Fruit fly (Drosophila melanogaster) whole organism, embryonic: Measurements from ENCODE around the gene CG1532.

Source experiments
- Antp ChIP-seq: fragments of 200-800 bp; sonication (Bioruptor generic); optimal IDR thresholded peaks from 3 replicates; lab custom pipeline; 2016; ENCODE audit warnings: missing biosample characterization, missing genetic modification characterization
- Atf-2 ChIP-seq: fragments of 200-800 bp; sonication (Bioruptor generic); optimal IDR thresholded peaks from 2 replicates; lab custom pipeline; 2016; ENCODE audit warnings: missing biosample characterization, missing genetic modification characterization
- CG11696 ChIP-seq: fragments of 200-800 bp; sonication (Bioruptor generic); IDR thresholded peaks from 2 replicates; pipeline ENCODE4 v1.3.6; 2022; ENCODE audit warnings: missing biosample characterization, missing genetic modification characterization
- CG12659 ChIP-seq: fragments of 200-800 bp; sonication (Bioruptor generic); optimal IDR thresholded peaks from 3 replicates; lab custom pipeline; 2017; ENCODE audit warnings: mild to moderate bottlenecking, missing biosample characterization, missing genetic modification reagents, missing genetic modification characterization
- CG12769 ChIP-seq: fragments of 200-800 bp; sonication (Bioruptor generic); optimal IDR thresholded peaks from 2 replicates; lab custom pipeline; 2019; ENCODE audit warnings: missing biosample characterization, mild to moderate bottlenecking, missing genetic modification characterization, moderate library complexity
- CG14860 ChIP-seq: fragments of 200-800 bp; sonication (Bioruptor generic); IDR thresholded peaks from 3 replicates; pipeline ENCODE4 v1.3.6; 2022; ENCODE audit warnings: missing biosample characterization, missing genetic modification characterization; ENCODE audit not compliant: partially characterized antibody
- CG1529 ChIP-seq: fragments of 200-800 bp; sonication (Bioruptor generic); optimal IDR thresholded peaks from 3 replicates; lab custom pipeline; 2018; ENCODE audit warnings: missing biosample characterization, missing genetic modification characterization
- CG15601 ChIP-seq: fragments of 200-800 bp; sonication (Bioruptor generic); optimal IDR thresholded peaks from 3 replicates; lab custom pipeline; 2019; ENCODE audit warnings: missing biosample characterization, mild to moderate bottlenecking, missing genetic modification characterization, moderate library complexity
- CG17385 ChIP-seq: fragments of 200-800 bp; sonication (Bioruptor generic); optimal IDR thresholded peaks from 3 replicates; lab custom pipeline; 2018; ENCODE audit warnings: missing biosample characterization, mild to moderate bottlenecking, missing genetic modification characterization
- CG18599 ChIP-seq: fragments of 200-800 bp; sonication (Bioruptor generic); optimal IDR thresholded peaks from 3 replicates; lab custom pipeline; 2017; ENCODE audit warnings: missing biosample characterization, missing genetic modification characterization, mild to moderate bottlenecking, moderate library complexity, missing genetic modification reagents
- CG18619 ChIP-seq: fragments of 200-800 bp; sonication (Bioruptor generic); optimal IDR thresholded peaks from 3 replicates; lab custom pipeline; 2017; ENCODE audit warnings: missing biosample characterization, mild to moderate bottlenecking, missing genetic modification characterization
- CG2116 ChIP-seq: fragments of 200-800 bp; sonication (Bioruptor generic); optimal IDR thresholded peaks from 3 replicates; lab custom pipeline; 2018; ENCODE audit warnings: missing biosample characterization, mild to moderate bottlenecking, missing genetic modification characterization
- CG2889 ChIP-seq: fragments of 200-800 bp; sonication (Bioruptor generic); IDR thresholded peaks from 3 replicates; pipeline ENCODE4 v1.3.6; 2022; ENCODE audit warnings: missing biosample characterization, missing genetic modification characterization
- CG3995 ChIP-seq: fragments of 200-800 bp; sonication (Bioruptor generic); optimal IDR thresholded peaks from 3 replicates; lab custom pipeline; 2016; ENCODE audit warnings: missing biosample characterization, missing genetic modification characterization
- CG43689 ChIP-seq: fragments of 200-800 bp; sonication (Bioruptor generic); IDR thresholded peaks from 2 replicates; pipeline ENCODE4 v1.3.6; 2022; ENCODE audit warnings: missing biosample characterization, missing genetic modification characterization
- CG5180 ChIP-seq: fragments of 200-800 bp; sonication (Bioruptor generic); optimal IDR thresholded peaks from 3 replicates; lab custom pipeline; 2017; ENCODE audit warnings: missing biosample characterization, missing genetic modification characterization, mild to moderate bottlenecking, moderate library complexity, missing genetic modification reagents
- CG5245 ChIP-seq: fragments of 200-800 bp; sonication (Bioruptor generic); optimal IDR thresholded peaks from 3 replicates; lab custom pipeline; 2016; ENCODE audit warnings: missing biosample characterization, missing genetic modification characterization
- CG8281 ChIP-seq: fragments of 200-800 bp; sonication (Bioruptor generic); optimal IDR thresholded peaks from 2 replicates; lab custom pipeline; 2018; ENCODE audit warnings: missing biosample characterization, mild to moderate bottlenecking, missing genetic modification characterization, moderate library complexity
- CG9727 ChIP-seq: fragments of 200-800 bp; sonication (Bioruptor generic); optimal IDR thresholded peaks from 3 replicates; lab custom pipeline; 2017; ENCODE audit warnings: missing biosample characterization, mild to moderate bottlenecking, missing genetic modification characterization
- CG9932 ChIP-seq: fragments of 200-800 bp; sonication (Bioruptor generic); IDR thresholded peaks from 2 replicates; pipeline ENCODE4 v1.3.6; 2022; ENCODE audit warnings: missing biosample characterization, missing genetic modification characterization
- CkIIα-i1 ChIP-seq: fragments of 200-800 bp; sonication (Bioruptor generic); IDR thresholded peaks from 2 replicates; pipeline ENCODE4 v1.3.6; 2022; ENCODE audit warnings: missing biosample characterization, missing genetic modification characterization
- CoRest ChIP-seq: fragments of 200-800 bp; sonication (Bioruptor generic); optimal IDR thresholded peaks from 3 replicates; lab custom pipeline; 2018; ENCODE audit warnings: missing biosample characterization, mild to moderate bottlenecking, missing genetic modification characterization, moderate library complexity
- D ChIP-seq, 2 experiments: fragments of 200-800 bp in 1 of 2; fragments of >200 bp in 1 of 2; sonication (Bioruptor generic) in 1 of 2; optimal IDR thresholded peaks; 2 replicates in 1 of 2; 3 replicates in 1 of 2; lab custom pipeline; 2017; ENCODE audit warnings: mild to moderate bottlenecking in 1 of 2, missing biosample characterization in 1 of 2, missing genetic modification characterization in 1 of 2, missing genetic modification reagents in 1 of 2
- Dad ChIP-seq: fragments of 200-800 bp; sonication (Bioruptor generic); optimal IDR thresholded peaks from 3 replicates; lab custom pipeline; 2016; ENCODE audit warnings: missing biosample characterization, missing genetic modification characterization
- Dfd ChIP-seq, 2 experiments: fragments of >200 bp; optimal IDR thresholded peaks; 2 replicates each; lab custom pipeline; 2017; ENCODE audit warnings: missing biosample characterization in 2 of 2, missing genetic modification characterization in 2 of 2
- Dip2 ChIP-seq: fragments of 200-800 bp; sonication (Bioruptor generic); IDR thresholded peaks from 2 replicates; pipeline ENCODE4 v1.3.6; 2022; ENCODE audit warnings: missing biosample characterization, missing genetic modification characterization
- Dref ChIP-seq: fragments of 200-800 bp; sonication (Bioruptor generic); IDR thresholded peaks from 2 replicates; pipeline ENCODE4 v1.3.6; 2022; ENCODE audit warnings: missing biosample characterization, missing genetic modification characterization
- Fer2 ChIP-seq: fragments of 200-800 bp; sonication (Bioruptor generic); optimal IDR thresholded peaks from 2 replicates; lab custom pipeline; 2018; ENCODE audit warnings: missing biosample characterization, mild to moderate bottlenecking, missing genetic modification characterization, moderate library complexity
- Lpt ChIP-seq: fragments of >200 bp; optimal IDR thresholded peaks from 2 replicates; lab custom pipeline; 2018; ENCODE audit warnings: missing biosample characterization, missing genetic modification characterization
- Mrtf ChIP-seq: fragments of 200-800 bp; sonication (Bioruptor generic); IDR thresholded peaks from 3 replicates; pipeline ENCODE4 v1.3.6; 2022; ENCODE audit warnings: missing biosample characterization, missing genetic modification characterization
- Stat92E ChIP-seq, 3 experiments: fragments of >200 bp in 2 of 3; fragments of 200-800 bp in 1 of 3; sonication (Bioruptor generic) in 1 of 3; optimal IDR thresholded peaks; 2 replicates each; lab custom pipeline; 2017 to 2019; ENCODE audit warnings: missing biosample characterization in 3 of 3, missing genetic modification characterization in 3 of 3, mild to moderate bottlenecking in 1 of 3, moderate library complexity in 1 of 3
- Usf ChIP-seq: fragments of 200-800 bp; sonication (Bioruptor generic); optimal IDR thresholded peaks from 2 replicates; lab custom pipeline; 2017; ENCODE audit warnings: missing genotype, missing biosample characterization, missing genetic modification characterization
- Xrp1 ChIP-seq: fragments of 200-800 bp; sonication (Bioruptor generic); IDR thresholded peaks from 2 replicates; pipeline ENCODE4 v1.3.6; 2022; ENCODE audit warnings: missing biosample characterization, missing genetic modification characterization
- YL-1 ChIP-seq: fragments of 200-800 bp; sonication (Bioruptor generic); optimal IDR thresholded peaks from 3 replicates; lab custom pipeline; 2017; ENCODE audit warnings: missing biosample characterization, mild to moderate bottlenecking, missing genetic modification characterization
- ci ChIP-seq: fragments of 200-800 bp; sonication (Bioruptor generic); IDR thresholded peaks from 3 replicates; pipeline ENCODE4 v1.3.6; 2022; ENCODE audit warnings: missing biosample characterization, missing genetic modification characterization
- corto ChIP-seq: fragments of 200-800 bp; sonication (Bioruptor generic); optimal IDR thresholded peaks from 2 replicates; lab custom pipeline; 2016; ENCODE audit warnings: missing biosample characterization, mild to moderate bottlenecking, missing genetic modification characterization, moderate library complexity
- crc ChIP-seq: fragments of 200-800 bp; sonication (Bioruptor generic); optimal IDR thresholded peaks from 2 replicates; lab custom pipeline; 2016; ENCODE audit warnings: missing biosample characterization, missing genetic modification characterization
- dati ChIP-seq: fragments of 200-800 bp; sonication (Bioruptor generic); IDR thresholded peaks from 2 replicates; pipeline ENCODE4 v1.3.6; 2022; ENCODE audit warnings: missing biosample characterization, missing genetic modification characterization
- dimm ChIP-seq: fragments of 200-800 bp; sonication (Bioruptor generic); IDR thresholded peaks from 2 replicates; pipeline ENCODE4 v1.3.6; 2022; ENCODE audit warnings: missing biosample characterization, missing genetic modification characterization
- her ChIP-seq: fragments of 200-800 bp; sonication (Bioruptor generic); optimal IDR thresholded peaks from 2 replicates; lab custom pipeline; 2016; ENCODE audit warnings: missing biosample characterization, missing genetic modification characterization
- hth ChIP-seq: fragments of >200 bp; optimal IDR thresholded peaks from 2 replicates; lab custom pipeline; 2017; ENCODE audit warnings: inconsistent platforms
- jumu ChIP-seq: fragments of 200-800 bp; sonication (Bioruptor generic); optimal IDR thresholded peaks from 3 replicates; lab custom pipeline; 2016; ENCODE audit warnings: missing biosample characterization, missing genetic modification characterization
- maf-S ChIP-seq: fragments of 200-800 bp; sonication (Bioruptor generic); optimal IDR thresholded peaks from 2 replicates; lab custom pipeline; 2016; ENCODE audit warnings: missing biosample characterization, missing genetic modification characterization
- mirr ChIP-seq: fragments of 200-800 bp; sonication (Bioruptor generic); optimal IDR thresholded peaks from 3 replicates; lab custom pipeline; 2018; ENCODE audit warnings: missing biosample characterization, mild to moderate bottlenecking, missing genetic modification characterization
- nerfin-1 ChIP-seq: fragments of 200-800 bp; sonication (Bioruptor generic); optimal IDR thresholded peaks from 3 replicates; lab custom pipeline; 2019; ENCODE audit warnings: missing biosample characterization, mild to moderate bottlenecking, missing genetic modification characterization, moderate library complexity
- nmo ChIP-seq: fragments of 200-800 bp; sonication (Bioruptor generic); optimal IDR thresholded peaks from 2 replicates; lab custom pipeline; 2018; ENCODE audit warnings: missing biosample characterization, mild to moderate bottlenecking, missing genetic modification characterization, moderate library complexity
- seq ChIP-seq: fragments of 200-800 bp; sonication (Bioruptor generic); IDR thresholded peaks from 2 replicates; pipeline ENCODE4 v1.3.6; 2022; ENCODE audit warnings: missing biosample characterization, missing genetic modification characterization
- shn ChIP-seq: fragments of 200-800 bp; sonication (Bioruptor generic); optimal IDR thresholded peaks from 3 replicates; lab custom pipeline; 2016; ENCODE audit warnings: missing biosample characterization, missing genetic modification characterization
- sima ChIP-seq: fragments of 200-800 bp; sonication (Bioruptor generic); optimal IDR thresholded peaks from 2 replicates; lab custom pipeline; 2016; ENCODE audit warnings: missing biosample characterization, missing genetic modification characterization
- stwl ChIP-seq: fragments of 200-800 bp; sonication (Bioruptor generic); optimal IDR thresholded peaks from 3 replicates; lab custom pipeline; 2018; ENCODE audit warnings: missing biosample characterization, mild to moderate bottlenecking, missing genetic modification characterization, moderate library complexity
- sug ChIP-seq: fragments of 200-800 bp; optimal IDR thresholded peaks from 2 replicates; lab custom pipeline; 2019; ENCODE audit warnings: missing biosample characterization, mild to moderate bottlenecking, missing genetic modification characterization, moderate library complexity

Gene CG1532

dm6 chrX:21058991-21059390 is 30.8 kb upstream of the CG1532 start (continued):
- peak; percentile 93 for TF ChIP-seq Dad (GFP tag; lab: Kevin White, UChicago)
- peak; percentile 89 for TF ChIP-seq crc (GFP tag; lab: Kevin White, UChicago)
- peak; percentile 87 for TF ChIP-seq CG18599
- TF ChIP-seq hth (lab: Kevin White, UChicago): no peak
- TF ChIP-seq sima (GFP tag; lab: Kevin White, UChicago): peak; percentile 78
- TF ChIP-seq CG8281: peak; percentile 83
- peak; percentile 91 for TF ChIP-seq Antp (GFP tag; lab: Kevin White, UChicago)
- peak; percentile 94 for TF ChIP-seq nmo (GFP tag; lab: Kevin White, UChicago)
- peak; percentile 91 for TF ChIP-seq Atf-2 (GFP tag; lab: Kevin White, UChicago)
- no peak for TF ChIP-seq Dref
- TF ChIP-seq Xrp1 (GFP tag; lab: Robert Waterston, UW): peak; percentile 88
- peak; percentile 66 for TF ChIP-seq dimm (GFP tag; lab: Robert Waterston, UW)
- TF ChIP-seq CG15601 (tag; lab: Kevin White, UChicago): peak; percentile 91
- peak; percentile 62 for TF ChIP-seq YL-1
- peak; percentile 51 for TF ChIP-seq dati (GFP tag; lab: Robert Waterston, UW)
- peak; percentile 82 for TF ChIP-seq maf-S (GFP tag; lab: Kevin White, UChicago)
- TF ChIP-seq Lpt (GFP tag; lab: Kevin White, UChicago): no peak
- peak; percentile 91 for TF ChIP-seq her (GFP tag; lab: Kevin White, UChicago)
- TF ChIP-seq stwl (tag; lab: Kevin White, UChicago): no peak
- TF ChIP-seq corto: no peak
- peak; percentile 91 for TF ChIP-seq CG17385 (GFP tag; lab: Kevin White, UChicago)
- TF ChIP-seq CG2116 (GFP tag; lab: Kevin White, UChicago): peak; percentile 53
- peak; percentile 80 for TF ChIP-seq CG43689 (GFP tag; lab: Robert Waterston, UW)
- no peak for TF ChIP-seq Dip2 (GFP tag; lab: Robert Waterston, UW)
- peak; percentile 84 for TF ChIP-seq CG5245 (GFP tag; lab: Kevin White, UChicago)
- peak; percentile 96 for TF ChIP-seq ci (GFP tag; lab: Robert Waterston, UW)
- peak; percentile 81 for TF ChIP-seq CG9727
- no peak for TF ChIP-seq Dfd (GFP tag; optimal IDR thresholded peaks at IDR 0.05; lab: Kevin White, UChicago)
- peak; percentile 85 for TF ChIP-seq shn (GFP tag; lab: Kevin White, UChicago)
- TF ChIP-seq CoRest: peak; percentile 93
- peak; percentile 91 for TF ChIP-seq jumu (GFP tag; lab: Kevin White, UChicago)
- TF ChIP-seq CG3995 (GFP tag; lab: Kevin White, UChicago): peak; percentile 39
- peak; percentile 86 for TF ChIP-seq CG18619 (GFP tag; lab: Kevin White, UChicago)
- peak; percentile 72 for TF ChIP-seq CG5180
- TF ChIP-seq CG9932 (GFP tag; lab: Robert Waterston, UW): peak; percentile 56; the same call in 1 of the 2 replicates
- peak; percentile 89 for TF ChIP-seq CG12659
- TF ChIP-seq CG11696 (GFP tag; lab: Robert Waterston, UW): peak; percentile 76
- TF ChIP-seq CG1529 (GFP tag; lab: Kevin White, UChicago): peak; percentile 89
- no peak for TF ChIP-seq CG14860 (GFP tag; lab: Robert Waterston, UW)
- peak; percentile 49 for TF ChIP-seq Fer2
- peak in 1 of 3 experiments; percentile 69 for TF ChIP-seq Stat92E (GFP tag; optimal IDR thresholded peaks at IDR 0.05; lab: Kevin White, UChicago)
- TF ChIP-seq CG12769: peak; percentile 93
- TF ChIP-seq seq (GFP tag; lab: Robert Waterston, UW): peak; percentile 90
- TF ChIP-seq CG2889 (GFP tag; lab: Robert Waterston, UW): peak; percentile 75
- TF ChIP-seq nerfin-1: peak; percentile 87
- peak; percentile 47 for TF ChIP-seq sug (tag; lab: Kevin White, UChicago)
- TF ChIP-seq mirr: peak; percentile 48
- TF ChIP-seq Usf: peak; percentile 68
- TF ChIP-seq Mrtf (GFP tag; lab: Robert Waterston, UW): peak; percentile 80
- TF ChIP-seq CkIIα-i1 (GFP tag; lab: Robert Waterston, UW): peak; percentile 47; the same call in 1 of the 2 replicates
- no peak for TF ChIP-seq D (optimal IDR thresholded peaks at IDR 0.05; lab: Kevin White, UChicago)
- TF ChIP-seq D (GFP tag; optimal IDR thresholded peaks at IDR 0.05; lab: Kevin White, UChicago): peak; percentile 88
